Worm (Caenorhabditis elegans) whole organism, mixed stage, embryonic: Measurements from ENCODE around the gene C28H8.5.
A peak's percentile ranks its signal among the peaks of the same experiment; 100 is the strongest.

Source experiments
- M03D4.4 ChIP-seq: sonication (generic microtip); optimal IDR thresholded peaks from 2 replicates; lab custom pipeline; 2017; ENCODE audit warnings: mild to moderate bottlenecking, missing genetic modification characterization, missing compliant biosample characterization
- bed-3 ChIP-seq: fragments of 200-800 bp; sonication (Bioruptor generic); optimal IDR thresholded peaks from 3 replicates; lab custom pipeline; 2018; ENCODE audit warnings: mild to moderate bottlenecking, missing genetic modification characterization, moderate library complexity, missing compliant biosample characterization
- blmp-1 ChIP-seq: fragments of 150-350 bp; optimal IDR thresholded peaks from 2 replicates; lab custom pipeline; 2014; ENCODE audit warnings: missing biosample characterization, missing genetic modification characterization
- ceh-39 ChIP-seq: fragments of 150-350 bp; optimal IDR thresholded peaks from 2 replicates; lab custom pipeline; 2014; ENCODE audit warnings: missing biosample characterization, missing genetic modification characterization
- ceh-43 ChIP-seq: fragments of 200-800 bp; sonication (Bioruptor generic); optimal IDR thresholded peaks from 2 replicates; lab custom pipeline; 2018; ENCODE audit warnings: mild to moderate bottlenecking, missing genetic modification characterization, moderate library complexity, missing compliant biosample characterization
- ceh-83 ChIP-seq: fragments of 200-800 bp; sonication (Bioruptor generic); optimal IDR thresholded peaks from 2 replicates; lab custom pipeline; 2018; ENCODE audit warnings: mild to moderate bottlenecking, missing genetic modification characterization, missing compliant biosample characterization
- ces-1 ChIP-seq: fragments of 150-350 bp; optimal IDR thresholded peaks from 2 replicates; lab custom pipeline; 2014; ENCODE audit warnings: missing biosample characterization, missing genetic modification reagents, missing genetic modification characterization
- cnd-1 ChIP-seq: fragments of 200-800 bp; sonication (Bioruptor generic); optimal IDR thresholded peaks from 2 replicates; lab custom pipeline; 2018; ENCODE audit warnings: mild to moderate bottlenecking, missing genetic modification characterization, missing compliant biosample characterization
- drap-1 ChIP-seq: fragments of 200-800 bp; sonication (Bioruptor generic); optimal IDR thresholded peaks from 3 replicates; lab custom pipeline; 2018; ENCODE audit warnings: mild to moderate bottlenecking, missing genetic modification characterization, missing compliant biosample characterization
- elt-1 ChIP-seq: sonication (generic microtip); optimal IDR thresholded peaks from 2 replicates; lab custom pipeline; 2017; ENCODE audit warnings: missing genetic modification characterization, mild to moderate bottlenecking, missing compliant biosample characterization, antibody characterized with exemption, moderate library complexity, borderline replicate concordance; ENCODE audit not compliant: insufficient read depth
- elt-3 ChIP-seq: fragments of 150-350 bp; optimal IDR thresholded peaks from 2 replicates; lab custom pipeline; 2014; ENCODE audit warnings: missing biosample characterization, missing genetic modification characterization
- flh-1 ChIP-seq: fragments of 200-800 bp; sonication (Bioruptor generic); optimal IDR thresholded peaks from 2 replicates; lab custom pipeline; 2018; ENCODE audit warnings: mild to moderate bottlenecking, missing genetic modification characterization, moderate library complexity, missing compliant biosample characterization
- hlh-1 ChIP-seq: fragments of 150-350 bp; optimal IDR thresholded peaks from 2 replicates; lab custom pipeline; 2014; ENCODE audit warnings: missing biosample characterization, missing genetic modification reagents, missing genetic modification characterization
- lin-13 ChIP-seq: fragments of 150-350 bp; optimal IDR thresholded peaks from 2 replicates; lab custom pipeline; 2014; ENCODE audit warnings: missing biosample characterization, missing genetic modification characterization
- lin-32 ChIP-seq: fragments of 200-800 bp; sonication (Bioruptor generic); optimal IDR thresholded peaks from 2 replicates; lab custom pipeline; 2018; ENCODE audit warnings: mild to moderate bottlenecking, missing genetic modification characterization, missing compliant biosample characterization
- lsy-2 ChIP-seq: fragments of 150-350 bp; optimal IDR thresholded peaks from 2 replicates; lab custom pipeline; 2014; ENCODE audit warnings: missing biosample characterization, missing genetic modification characterization
- mab-5 ChIP-seq: fragments of 150-350 bp; optimal IDR thresholded peaks from 2 replicates; lab custom pipeline; 2014; ENCODE audit warnings: missing biosample characterization, missing genetic modification characterization
- mep-1 ChIP-seq: fragments of 150-350 bp; optimal IDR thresholded peaks from 2 replicates; lab custom pipeline; 2017; ENCODE audit warnings: missing biosample characterization, missing genetic modification reagents, missing genetic modification characterization, inconsistent platforms
- mls-2 ChIP-seq: sonication (generic microtip); optimal IDR thresholded peaks from 2 replicates; lab custom pipeline; 2016; ENCODE audit warnings: mild to moderate bottlenecking, missing genetic modification characterization, moderate library complexity, missing compliant biosample characterization
- nhr-12 ChIP-seq: fragments of 150-350 bp; optimal IDR thresholded peaks from 2 replicates; lab custom pipeline; 2014; ENCODE audit warnings: missing biosample characterization, missing genetic modification characterization
- nhr-2 ChIP-seq: fragments of 150-350 bp; optimal IDR thresholded peaks from 2 replicates; lab custom pipeline; 2014; ENCODE audit warnings: missing biosample characterization, missing genetic modification characterization
- nhr-237 ChIP-seq: fragments of 150-350 bp; optimal IDR thresholded peaks from 2 replicates; lab custom pipeline; 2014; ENCODE audit warnings: missing biosample characterization, missing genetic modification characterization
- nhr-28 ChIP-seq: fragments of 150-350 bp; optimal IDR thresholded peaks from 2 replicates; lab custom pipeline; 2014; ENCODE audit warnings: missing biosample characterization, missing genetic modification characterization
- pha-4 ChIP-seq: fragments of 150-350 bp; optimal IDR thresholded peaks from 2 replicates; lab custom pipeline; 2018; ENCODE audit warnings: missing biosample characterization, missing genetic modification reagents, missing genetic modification characterization
- snpc-4 ChIP-seq: fragments of 150-350 bp; optimal IDR thresholded peaks from 2 replicates; lab custom pipeline; 2014; ENCODE audit warnings: missing biosample characterization, missing genetic modification characterization
- tbx-8 ChIP-seq: fragments of 200-800 bp; sonication (Bioruptor generic); optimal IDR thresholded peaks from 2 replicates; lab custom pipeline; 2018; ENCODE audit warnings: mild to moderate bottlenecking, missing genetic modification characterization, moderate library complexity, missing compliant biosample characterization
- unc-120 ChIP-seq: sonication (generic microtip); optimal IDR thresholded peaks from 2 replicates; lab custom pipeline; 2017; ENCODE audit warnings: missing genetic modification characterization, missing compliant biosample characterization; ENCODE audit not compliant: poor library complexity, severe bottlenecking
- unc-39 ChIP-seq: fragments of 150-350 bp; optimal IDR thresholded peaks from 2 replicates; lab custom pipeline; 2014; ENCODE audit warnings: missing biosample characterization, missing genetic modification characterization
- unc-62 ChIP-seq: fragments of 150-350 bp; optimal IDR thresholded peaks from 2 replicates; lab custom pipeline; 2014; ENCODE audit warnings: missing biosample characterization, missing genetic modification reagents, missing genetic modification characterization
- zip-8 ChIP-seq: fragments of 150-350 bp; optimal IDR thresholded peaks from 2 replicates; lab custom pipeline; 2014; ENCODE audit warnings: missing biosample characterization, missing genetic modification characterization

C28H8.5 gene

DNA sequence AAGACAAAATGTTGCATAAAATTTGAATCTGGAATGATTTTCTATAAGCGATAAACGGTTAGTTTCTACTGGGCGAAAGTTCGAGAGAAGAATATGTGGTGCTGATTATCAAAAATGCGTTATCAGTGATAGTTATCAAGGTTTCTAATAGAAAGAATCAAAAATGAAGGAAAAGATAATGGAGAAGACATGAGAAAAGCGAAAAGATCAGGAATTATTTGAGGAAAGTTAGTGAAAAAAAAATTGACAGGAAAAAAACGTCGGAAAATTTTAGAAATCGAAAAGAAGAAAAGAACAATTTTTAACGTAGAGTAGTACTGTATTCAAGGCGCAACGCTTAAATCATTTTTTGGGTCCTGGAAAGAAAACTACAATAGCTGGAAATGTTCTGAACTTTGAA lies 20.3 kb upstream of the C28H8.5 start, which contains the start of gene dnpp-1:
dnpp-1 (minus strand) TSS at position 30 of the 400 bp plus-strand sequence.
- TF ChIP-seq ceh-39 (tag; lab: Kevin White, UChicago) (no peak), lin-13 (tag; lab: Kevin White, UChicago) (no peak), nhr-12 (tag; lab: Kevin White, UChicago) (no peak), ceh-43 (GFP tag; lab: Kevin White, UChicago) (no peak), ces-1 (GFP tag; lab: Kevin White, UChicago) (no peak), flh-1 (GFP tag; lab: Kevin White, UChicago) (no peak), bed-3 (GFP tag; lab: Kevin White, UChicago) (no peak), mab-5 (no peak), pha-4 (no peak), cnd-1 (tag; lab: Kevin White, UChicago) (no peak), mls-2 (tag; lab: Kevin White, UChicago) (no peak), nhr-28 (tag; lab: Kevin White, UChicago) (no peak), unc-39 (tag; lab: Kevin White, UChicago) (no peak), tbx-8 (GFP tag; lab: Kevin White, UChicago) (no peak), unc-62 (GFP tag; lab: Kevin White, UChicago) (no peak), mep-1 (tag; lab: Kevin White, UChicago) (no peak), blmp-1 (no peak), zip-8 (tag; lab: Kevin White, UChicago) (no peak), M03D4.4 (no peak)
- TF ChIP-seq, all 35 proteins: peak for 0

DNA sequence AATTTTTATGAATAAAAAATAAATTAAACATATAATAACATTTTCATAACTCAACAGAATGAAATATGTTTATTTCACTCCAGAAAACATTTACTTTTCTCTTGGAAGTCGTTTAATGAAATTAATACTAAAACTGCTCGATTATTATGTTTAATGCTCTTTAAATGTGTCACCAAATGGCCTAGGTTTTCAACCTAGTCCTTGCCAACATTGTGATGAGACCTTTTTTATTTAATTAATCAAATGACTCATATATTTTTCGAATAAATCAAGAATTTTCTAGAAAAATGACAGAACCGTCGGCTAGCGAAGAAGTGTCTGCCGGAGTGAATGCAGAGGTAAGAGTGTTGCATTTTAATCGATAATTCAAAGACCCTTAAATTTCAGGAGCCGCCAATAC lies 19.8 kb upstream of the C28H8.5 start, which contains the start of gene rabn-5:
rabn-5 (plus strand) TSS at position 284 of the 400 bp plus-strand sequence.
- peak; percentile 80 for TF ChIP-seq ces-1 (GFP tag; lab: Kevin White, UChicago)
- no peak for TF ChIP-seq M03D4.4
- TF ChIP-seq snpc-4 (tag; lab: Kevin White, UChicago) = no peak
- no peak for TF ChIP-seq unc-120
- TF ChIP-seq elt-1 (tag; lab: Kevin White, UChicago) = no peak
- TF ChIP-seq mep-1 (tag; lab: Kevin White, UChicago) = no peak
- no peak for TF ChIP-seq pha-4

DNA sequence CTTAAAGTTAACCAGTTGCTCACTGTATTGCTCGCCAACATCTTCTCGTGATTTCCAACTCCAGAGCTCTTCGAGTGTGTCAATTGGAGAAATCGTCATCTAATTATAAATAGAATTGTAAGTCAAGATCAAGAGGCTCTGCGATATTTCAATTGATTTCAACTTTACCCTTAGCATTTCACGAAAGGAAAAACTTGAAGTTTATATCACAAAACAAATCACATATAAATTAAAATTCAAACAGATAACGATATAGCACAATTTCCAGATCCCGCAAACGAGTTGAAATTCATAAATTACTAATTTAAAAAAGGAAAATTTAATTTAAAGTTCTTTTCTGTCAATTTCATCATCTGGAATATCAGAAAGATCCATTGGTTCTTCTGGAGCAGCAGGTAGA lies 15.7 kb upstream of the C28H8.5 start, which contains the start of gene eng-1:
eng-1 (minus strand) TSS at position 101 of the 400 bp plus-strand sequence.
- TF ChIP-seq bed-3 (GFP tag; lab: Kevin White, UChicago) (no peak), unc-39 (tag; lab: Kevin White, UChicago) (no peak), zip-8 (tag; lab: Kevin White, UChicago) (no peak), mab-5 (no peak), lsy-2 (no peak), unc-62 (GFP tag; lab: Kevin White, UChicago) (no peak), elt-1 (tag; lab: Kevin White, UChicago) (no peak), nhr-237 (tag; lab: Kevin White, UChicago) (no peak), ceh-43 (GFP tag; lab: Kevin White, UChicago) (no peak), M03D4.4 (no peak), ceh-83 (GFP tag; lab: Kevin White, UChicago) (no peak), flh-1 (GFP tag; lab: Kevin White, UChicago) (no peak), blmp-1 (no peak), pha-4 (no peak), snpc-4 (tag; lab: Kevin White, UChicago) (no peak)

DNA sequence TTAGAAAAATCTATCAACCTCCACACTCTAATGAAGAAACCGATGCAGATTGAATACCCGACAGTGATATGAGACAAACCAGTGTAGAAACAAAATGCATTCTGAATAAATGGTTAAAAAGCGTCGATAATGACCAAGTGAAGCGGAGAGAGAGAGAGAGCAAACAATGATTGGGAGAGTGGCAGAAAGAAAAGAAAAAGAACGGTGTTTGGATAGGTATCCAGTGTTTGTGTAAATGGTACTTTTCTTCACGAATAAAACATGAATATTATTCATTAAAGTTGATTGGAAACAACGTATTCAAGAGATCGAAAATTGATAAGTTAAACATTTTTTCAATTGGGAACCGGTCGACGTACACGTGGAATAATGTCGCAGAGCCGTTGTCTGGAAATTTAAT lies 14.7 kb upstream of the C28H8.5 start, which contains the start of gene F01F1.15:
F01F1.15 (minus strand) TSS at position 101 of the 400 bp plus-strand sequence.
- TF ChIP-seq nhr-2 (no peak), hlh-1 (tag; lab: Kevin White, UChicago) (no peak), ceh-39 (tag; lab: Kevin White, UChicago) (no peak), blmp-1 (no peak), unc-62 (GFP tag; lab: Kevin White, UChicago) (no peak), elt-3 (tag; lab: Kevin White, UChicago) (no peak), lsy-2 (no peak), snpc-4 (tag; lab: Kevin White, UChicago) (no peak), tbx-8 (GFP tag; lab: Kevin White, UChicago) (no peak), drap-1 (GFP tag; lab: Kevin White, UChicago) (no peak), cnd-1 (tag; lab: Kevin White, UChicago) (no peak), nhr-28 (tag; lab: Kevin White, UChicago) (no peak), lin-32 (GFP tag; lab: Kevin White, UChicago) (no peak), lin-13 (tag; lab: Kevin White, UChicago) (no peak), nhr-12 (tag; lab: Kevin White, UChicago) (no peak)
- TF ChIP-seq, all 35 proteins: peak for 0
